Worm (Caenorhabditis elegans): ENCODE results near the gene B0524.3.

DNA sequence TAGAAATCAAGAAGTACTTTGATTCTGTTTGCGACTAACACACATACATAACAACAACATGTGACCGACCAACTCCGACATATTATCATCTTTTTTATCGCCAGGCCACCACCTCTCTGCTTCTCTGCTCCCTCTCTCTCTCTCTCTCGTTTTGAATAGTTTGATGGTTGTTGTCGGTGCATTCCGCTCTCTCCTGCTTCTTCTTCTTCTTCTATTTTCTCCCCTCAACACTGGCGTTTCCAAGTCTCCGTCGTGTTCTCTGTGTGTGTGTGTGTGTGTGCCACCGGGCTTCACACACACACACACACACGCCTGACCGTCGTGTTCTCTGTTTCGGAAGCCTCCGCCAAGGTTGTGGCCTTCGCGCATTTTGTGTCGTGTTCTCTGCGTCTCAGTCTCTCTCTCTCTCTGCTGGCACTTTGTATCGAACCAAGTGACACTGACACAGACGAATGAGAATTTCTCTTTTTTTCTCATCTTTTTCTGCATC, 37.6 kb downstream of the B0524.3 start:
- 0 out of 2 replicates have a peak, but pooled peaks have one; percentile 29 for TF ChIP-seq sea-2 (GFP tag; IDR thresholded peaks at IDR 0.05)
- peak; percentile 71 for TF ChIP-seq repo-1 (tag; optimal IDR thresholded peaks at IDR 0.05)
- no peak for TF ChIP-seq ama-1 (optimal IDR thresholded peaks at IDR 0.05)
- no peak for TF ChIP-seq ama-1 (GFP tag; optimal IDR thresholded peaks at IDR 0.05)
- TF ChIP-seq mcd-1 (GFP tag; IDR thresholded peaks at IDR 0.05) = peak; percentile 82
- peak; percentile 69 to 89 for TF ChIP-seq let-607 (tag; optimal IDR thresholded peaks at IDR 0.05)
- TF ChIP-seq snpc-1.1 (tag; optimal IDR thresholded peaks at IDR 0.05; ENCODE audit: insufficient read depth) = no peak
- TF ChIP-seq F57A8.1 (GFP tag; optimal IDR thresholded peaks at IDR 0.05) = no peak
- peak; percentile 91 for TF ChIP-seq tlf-1 (GFP tag; optimal IDR thresholded peaks at IDR 0.05)
